Worm (Caenorhabditis elegans) whole organism, L4 larva: ENCODE results near the gene B0416.3.

Experiments used
- F37D6.2 ChIP-seq: sonication (generic microtip); optimal IDR thresholded peaks from 2 replicates; lab custom pipeline; 2016; ENCODE audit warnings: mild to moderate bottlenecking, missing genetic modification characterization, missing compliant biosample characterization
- F49E8.2 ChIP-seq: sonication (generic microtip); optimal IDR thresholded peaks from 2 replicates; lab custom pipeline; 2016; ENCODE audit warnings: missing compliant biosample characterization, mild to moderate bottlenecking, missing genetic modification characterization, borderline replicate concordance
- aha-1 ChIP-seq: fragments of 150-350 bp; peaks from one replicate; lab custom pipeline; 2014; ENCODE audit warnings: missing biosample characterization, missing genetic modification characterization
- arid-1 ChIP-seq: fragments of 200-800 bp; sonication (Bioruptor generic); conservative IDR thresholded peaks from 2 replicates; pipeline ENCODE4 v1.3.6; 2022; ENCODE audit warnings: missing genetic modification reagents, missing genetic modification characterization, missing compliant biosample characterization
- ctbp-1 ChIP-seq: fragments of 200-800 bp; sonication (Bioruptor generic); IDR thresholded peaks from 2 replicates; pipeline ENCODE4 v1.3.6; 2022; ENCODE audit warnings: missing genetic modification reagents, missing genetic modification characterization, missing compliant biosample characterization
- madf-9 ChIP-seq: fragments of 200-800 bp; sonication (Bioruptor generic); conservative IDR thresholded peaks from 2 replicates; pipeline ENCODE4 v1.3.6; 2022; ENCODE audit warnings: missing genetic modification reagents, missing genetic modification characterization, missing compliant biosample characterization
- nhr-11 ChIP-seq: fragments of 150-350 bp; optimal IDR thresholded peaks from 2 replicates; lab custom pipeline; 2014; ENCODE audit warnings: missing biosample characterization, missing genetic modification characterization
- nhr-25 ChIP-seq: sonication (generic microtip); optimal IDR thresholded peaks from 2 replicates; lab custom pipeline; 2017; ENCODE audit warnings: missing genetic modification characterization, mild to moderate bottlenecking, missing compliant biosample characterization, antibody characterized with exemption, moderate library complexity, borderline replicate concordance; ENCODE audit not compliant: insufficient read depth
- pha-4 ChIP-seq, 2 experiments: fragments of 150-350 bp in 1 of 2; fragments of 200-800 bp in 1 of 2; sonication (Bioruptor generic) in 1 of 2; IDR thresholded peaks in 1 of 2; optimal IDR thresholded peaks in 1 of 2; 2 replicates each; pipeline versions ENCODE4 v1.3.6 to Lab custom; 2014 to 2022; ENCODE audit warnings: missing genetic modification characterization in 2 of 2, missing genetic modification reagents in 2 of 2, missing biosample characterization in 1 of 2, missing compliant biosample characterization in 1 of 2
- spr-3 ChIP-seq: fragments of 200-800 bp; sonication (Bioruptor generic); optimal IDR thresholded peaks from 2 replicates; lab custom pipeline; 2018; ENCODE audit warnings: mild to moderate bottlenecking, missing genetic modification characterization, missing compliant biosample characterization
- ztf-7 ChIP-seq: fragments of 150-350 bp; optimal IDR thresholded peaks from 2 replicates; lab custom pipeline; 2014; ENCODE audit warnings: missing biosample characterization, missing genetic modification characterization

DNA sequence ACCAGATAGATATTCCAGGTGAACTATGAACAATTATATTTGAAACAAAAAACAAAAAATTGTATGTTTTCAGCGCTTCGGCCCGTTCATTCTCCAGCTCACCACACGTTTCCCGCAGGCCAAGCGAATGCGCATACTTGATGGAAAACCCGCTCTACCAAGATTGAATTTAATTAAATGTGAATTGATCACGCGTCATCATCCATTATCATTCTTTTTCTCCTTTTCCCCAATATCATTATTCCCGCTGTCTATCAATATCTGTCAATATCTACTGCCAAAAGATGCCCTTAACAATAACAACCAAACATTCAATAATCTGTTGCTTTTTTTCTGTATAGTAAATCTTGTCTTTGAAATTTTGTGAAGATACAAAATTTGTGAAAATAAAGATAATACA lies 44.8 kb downstream of the B0416.3 start:
- TF ChIP-seq F37D6.2, result no peak
- no peak for TF ChIP-seq ztf-7 (tag; lab: Kevin White, UChicago)
- TF ChIP-seq nhr-25 (tag; lab: Kevin White, UChicago), result no peak
- TF ChIP-seq nhr-11, result no peak
- TF ChIP-seq F49E8.2 (tag; lab: Kevin White, UChicago), result no peak
- no peak for TF ChIP-seq pha-4 (GFP tag; IDR thresholded peaks at IDR 0.05; lab: Robert Waterston, UW)
- no peak for TF ChIP-seq pha-4 (tag; optimal IDR thresholded peaks at IDR 0.05; lab: Kevin White, UChicago)
- TF ChIP-seq spr-3, result no peak
- TF ChIP-seq arid-1, result no peak
- no peak for TF ChIP-seq ctbp-1 (GFP tag; lab: Robert Waterston, UW)
- no peak for TF ChIP-seq aha-1 (tag; lab: Kevin White, UChicago)
- TF ChIP-seq madf-9, result no peak
